Worm (Caenorhabditis elegans): ENCODE data around the gene F41E6.5.
A peak's percentile ranks its signal among the peaks of the same experiment; 100 is the strongest.

ce11 chrV:8654460-8655419 is 51.5 kb downstream of the F41E6.5 start:
- TF ChIP-seq nhr-28 (tag; optimal IDR thresholded peaks at IDR 0.05) (no peak), unc-39 (tag; optimal IDR thresholded peaks at IDR 0.05) (no peak), ceh-43 (GFP tag; optimal IDR thresholded peaks at IDR 0.05) (no peak), lin-13 (tag; optimal IDR thresholded peaks at IDR 0.05) (no peak), nhr-237 (tag; optimal IDR thresholded peaks at IDR 0.05) (no peak), ces-1 (GFP tag; optimal IDR thresholded peaks at IDR 0.05) (no peak), unc-62 (GFP tag; optimal IDR thresholded peaks at IDR 0.05) (peak; percentile 62), lsy-2 (tag; optimal IDR thresholded peaks at IDR 0.05) (no peak), ztf-11 (tag; optimal IDR thresholded peaks at IDR 0.05) (no peak), nhr-12 (tag; optimal IDR thresholded peaks at IDR 0.05) (no peak), sptf-1 (tag; optimal IDR thresholded peaks at IDR 0.05) (no peak), mep-1 (tag; optimal IDR thresholded peaks at IDR 0.05) (no peak)

All from whole organism, mixed stage, embryonic.